Worm (Caenorhabditis elegans) whole organism, young adult: ENCODE data around the gene rack-1.

Source experiments
- B0035.1 ChIP-seq: sonication (generic microtip); optimal IDR thresholded peaks from 2 replicates; lab custom pipeline; 2016; ENCODE audit warnings: missing genetic modification characterization, mild to moderate bottlenecking, missing compliant biosample characterization, missing genotype, missing genetic modification reagents
- F52B5.7 ChIP-seq: sonication (generic microtip); optimal IDR thresholded peaks from 2 replicates; lab custom pipeline; 2016; ENCODE audit warnings: mild to moderate bottlenecking, missing genetic modification characterization, missing compliant biosample characterization
- Y95B8A.8 ChIP-seq: fragments of 200-800 bp; sonication (Bioruptor generic); IDR thresholded peaks from 2 replicates; pipeline ENCODE4 v1.3.6; 2022; ENCODE audit warnings: missing genetic modification reagents, missing genetic modification characterization, missing compliant biosample characterization
- akir-1 ChIP-seq: fragments of 200-800 bp; sonication (Bioruptor generic); optimal IDR thresholded peaks from 2 replicates; lab custom pipeline; 2018; ENCODE audit warnings: mild to moderate bottlenecking, missing genetic modification characterization, moderate library complexity, missing compliant biosample characterization
- atf-7 ChIP-seq: sonication (generic microtip); optimal IDR thresholded peaks from 2 replicates; lab custom pipeline; 2017; ENCODE audit warnings: mild to moderate bottlenecking, missing genetic modification characterization, missing compliant biosample characterization
- attf-6 ChIP-seq: fragments of 200-800 bp; sonication (Bioruptor generic); IDR thresholded peaks from 2 replicates; pipeline ENCODE4 v1.3.6; 2022; ENCODE audit warnings: missing genetic modification reagents, missing genetic modification characterization, missing compliant biosample characterization
- cebp-1 ChIP-seq, 2 experiments: fragments of 200-800 bp in 1 of 2; sonication (Bioruptor generic) in 1 of 2; sonication (generic microtip) in 1 of 2; IDR thresholded peaks in 1 of 2; optimal IDR thresholded peaks in 1 of 2; 2 replicates each; pipeline versions ENCODE4 v1.3.6 to Lab custom; 2017 to 2022; ENCODE audit warnings: missing compliant biosample characterization in 2 of 2, missing genetic modification characterization in 2 of 2, mild to moderate bottlenecking in 1 of 2, missing genetic modification reagents in 1 of 2, moderate library complexity in 1 of 2
- ceh-27 ChIP-seq: fragments of 200-800 bp; sonication (Bioruptor generic); optimal IDR thresholded peaks from 2 replicates; lab custom pipeline; 2018; ENCODE audit warnings: mild to moderate bottlenecking, missing genetic modification characterization, moderate library complexity, missing compliant biosample characterization
- egl-44 ChIP-seq: fragments of 200-800 bp; sonication (Bioruptor generic); IDR thresholded peaks from 2 replicates; pipeline ENCODE4 v1.3.6; 2022; ENCODE audit warnings: missing genetic modification reagents, missing genetic modification characterization, missing compliant biosample characterization
- nfya-1 ChIP-seq: sonication (generic microtip); optimal IDR thresholded peaks from 2 replicates; lab custom pipeline; 2017; ENCODE audit warnings: antibody characterized with exemption, missing compliant biosample characterization, missing genetic modification characterization, borderline replicate concordance; ENCODE audit not compliant: insufficient read depth
- nhr-90 ChIP-seq: sonication (generic microtip); optimal IDR thresholded peaks from 2 replicates; lab custom pipeline; 2016; ENCODE audit warnings: missing genotype, mild to moderate bottlenecking, missing genetic modification characterization, missing compliant biosample characterization
- snpc-1.3 ChIP-seq: sonication (generic microtip); optimal IDR thresholded peaks from 2 replicates; lab custom pipeline; 2017; ENCODE audit warnings: missing genetic modification characterization, mild to moderate bottlenecking, missing compliant biosample characterization, antibody characterized with exemption, moderate library complexity, missing genotype, missing genetic modification reagents; ENCODE audit not compliant: insufficient read depth
- tbx-9 ChIP-seq: sonication (generic microtip); optimal IDR thresholded peaks from 2 replicates; lab custom pipeline; 2016; ENCODE audit warnings: borderline replicate concordance, missing genetic modification characterization, inconsistent platforms, missing compliant biosample characterization

The rack-1 gene

ce11 chrIV:10223723-10224122 lies 47.2 kb downstream of the rack-1 start, which contains the start of gene nas-12:
Gene nas-12 (plus strand): TSS chrIV:10224023.
- TF ChIP-seq tbx-9: no peak

- no peak for TF ChIP-seq egl-44 (GFP tag; lab: Robert Waterston, UW)
- TF ChIP-seq snpc-1.3: no peak
- TF ChIP-seq attf-6 (GFP tag; lab: Robert Waterston, UW): no peak
- no peak for TF ChIP-seq Y95B8A.8 (GFP tag; lab: Robert Waterston, UW)
- no peak for TF ChIP-seq cebp-1 (GFP tag; IDR thresholded peaks at IDR 0.05; lab: Robert Waterston, UW)
- TF ChIP-seq cebp-1 (tag; optimal IDR thresholded peaks at IDR 0.05; lab: Kevin White, UChicago): no peak
- TF ChIP-seq nhr-90 (tag; lab: Kevin White, UChicago): no peak
- TF ChIP-seq nfya-1: no peak
- no peak for TF ChIP-seq akir-1 (GFP tag; lab: Kevin White, UChicago)
- TF ChIP-seq B0035.1 (tag; lab: Kevin White, UChicago): no peak
- TF ChIP-seq F52B5.7 (tag; lab: Kevin White, UChicago): no peak
- TF ChIP-seq atf-7 (tag; lab: Kevin White, UChicago): no peak
- TF ChIP-seq ceh-27: no peak
- TF ChIP-seq, all 124 proteins: peak for 0
These were observed 51.1 kb downstream of the rack-1 start, which contains the start of gene F01G10.6 for ce11 chrIV:10227534-10227933. Gene F01G10.6 (minus strand): TSS chrIV:10227634.
